Worm (Caenorhabditis elegans) whole organism, young adult: Measurements from ENCODE around the gene F54F7.2.

Experiments used
- B0019.2 ChIP-seq: fragments of 200-800 bp; sonication (Bioruptor generic); conservative IDR thresholded peaks from 2 replicates; pipeline ENCODE4 v1.3.6; 2022; ENCODE audit warnings: missing genetic modification reagents, missing genetic modification characterization, missing compliant biosample characterization
- B0035.1 ChIP-seq: sonication (generic microtip); optimal IDR thresholded peaks from 2 replicates; lab custom pipeline; 2016; ENCODE audit warnings: missing genetic modification characterization, mild to moderate bottlenecking, missing compliant biosample characterization, missing genotype, missing genetic modification reagents
- F10E7.11 ChIP-seq: sonication (generic microtip); optimal IDR thresholded peaks from 2 replicates; lab custom pipeline; 2017; ENCODE audit warnings: mild to moderate bottlenecking, missing genetic modification characterization, moderate library complexity, missing compliant biosample characterization
- F49E8.2 ChIP-seq: sonication (generic microtip); optimal IDR thresholded peaks from 3 replicates; lab custom pipeline; 2017; ENCODE audit warnings: missing genetic modification characterization, mild to moderate bottlenecking, missing compliant biosample characterization, antibody characterized with exemption, moderate library complexity; ENCODE audit not compliant: insufficient read depth
- F52B5.7 ChIP-seq: sonication (generic microtip); optimal IDR thresholded peaks from 2 replicates; lab custom pipeline; 2016; ENCODE audit warnings: mild to moderate bottlenecking, missing genetic modification characterization, missing compliant biosample characterization
- F55B11.4 ChIP-seq: sonication (generic microtip); optimal IDR thresholded peaks from 2 replicates; lab custom pipeline; 2016; ENCODE audit warnings: missing compliant biosample characterization, missing genetic modification characterization, borderline replicate concordance; ENCODE audit not compliant: insufficient read depth
- Y53F4B.3 ChIP-seq: fragments of 200-800 bp; sonication (Bioruptor generic); IDR thresholded peaks from 2 replicates; pipeline ENCODE4 v1.3.6; 2022; ENCODE audit warnings: missing genetic modification reagents, missing genetic modification characterization, missing compliant biosample characterization
- Y95B8A.8 ChIP-seq: fragments of 200-800 bp; sonication (Bioruptor generic); IDR thresholded peaks from 2 replicates; pipeline ENCODE4 v1.3.6; 2022; ENCODE audit warnings: missing genetic modification reagents, missing genetic modification characterization, missing compliant biosample characterization
- aptf-3 ChIP-seq: fragments of 200-800 bp; sonication (Bioruptor generic); IDR thresholded peaks from 2 replicates; pipeline ENCODE4 v1.3.6; 2022; ENCODE audit warnings: missing genetic modification characterization, missing compliant biosample characterization
- attf-3 ChIP-seq: fragments of 200-800 bp; sonication (Bioruptor generic); conservative IDR thresholded peaks from 2 replicates; pipeline ENCODE4 v1.3.6; 2022; ENCODE audit warnings: missing genetic modification reagents, missing genetic modification characterization, missing compliant biosample characterization
- cebp-2 ChIP-seq: fragments of 200-800 bp; sonication (Bioruptor generic); IDR thresholded peaks from 2 replicates; pipeline ENCODE4 v1.3.6; 2022; ENCODE audit warnings: missing genetic modification characterization, missing compliant biosample characterization
- ceh-40 ChIP-seq: fragments of 200-800 bp; sonication (Bioruptor generic); IDR thresholded peaks from 2 replicates; pipeline ENCODE4 v1.3.6; 2022; ENCODE audit warnings: missing genetic modification characterization, missing compliant biosample characterization
- ceh-91 ChIP-seq: fragments of 200-800 bp; sonication (Bioruptor generic); IDR thresholded peaks from 2 replicates; pipeline ENCODE4 v1.3.6; 2022; ENCODE audit warnings: missing genetic modification reagents, missing genetic modification characterization, missing compliant biosample characterization
- dox-1 ChIP-seq: fragments of 200-800 bp; sonication (Bioruptor generic); IDR thresholded peaks from 2 replicates; pipeline ENCODE4 v1.3.6; 2022; ENCODE audit warnings: missing genetic modification reagents, missing genetic modification characterization, missing compliant biosample characterization
- egl-44 ChIP-seq: fragments of 200-800 bp; sonication (Bioruptor generic); IDR thresholded peaks from 2 replicates; pipeline ENCODE4 v1.3.6; 2022; ENCODE audit warnings: missing genetic modification reagents, missing genetic modification characterization, missing compliant biosample characterization
- egrh-3 ChIP-seq: fragments of 200-800 bp; sonication (Bioruptor generic); IDR thresholded peaks from 2 replicates; pipeline ENCODE4 v1.3.6; 2022; ENCODE audit warnings: missing genetic modification reagents, missing genetic modification characterization, missing compliant biosample characterization
- ets-4 ChIP-seq: fragments of 200-800 bp; sonication (Bioruptor generic); optimal IDR thresholded peaks from 2 replicates; lab custom pipeline; 2018; ENCODE audit warnings: mild to moderate bottlenecking, missing genetic modification characterization, missing compliant biosample characterization
- let-607 ChIP-seq, 2 experiments: fragments of 200-800 bp in 1 of 2; sonication (Bioruptor generic) in 1 of 2; sonication (generic microtip) in 1 of 2; optimal IDR thresholded peaks; 2 replicates each; lab custom pipeline; 2016 to 2018; ENCODE audit warnings: mild to moderate bottlenecking in 2 of 2, missing compliant biosample characterization in 2 of 2, missing genetic modification characterization in 2 of 2, moderate library complexity in 2 of 2, missing genotype in 1 of 2
- lin-26 ChIP-seq: fragments of 200-800 bp; sonication (Bioruptor generic); IDR thresholded peaks from 2 replicates; pipeline ENCODE4 v1.3.6; 2022; ENCODE audit warnings: missing genetic modification reagents, missing genetic modification characterization, missing compliant biosample characterization
- lin-54 ChIP-seq: fragments of 200-800 bp; sonication (Bioruptor generic); optimal IDR thresholded peaks from 2 replicates; lab custom pipeline; 2018; ENCODE audit warnings: mild to moderate bottlenecking, missing genetic modification characterization, missing compliant biosample characterization
- lsl-1 ChIP-seq: fragments of 200-800 bp; sonication (Bioruptor generic); optimal IDR thresholded peaks from 2 replicates; lab custom pipeline; 2018; ENCODE audit warnings: mild to moderate bottlenecking, missing genetic modification characterization, moderate library complexity, missing compliant biosample characterization
- madf-10 ChIP-seq: sonication (generic microtip); optimal IDR thresholded peaks from 2 replicates; lab custom pipeline; 2016; ENCODE audit warnings: mild to moderate bottlenecking, missing genetic modification characterization, missing compliant biosample characterization
- madf-6 ChIP-seq: fragments of 200-800 bp; sonication (Bioruptor generic); IDR thresholded peaks from 2 replicates; pipeline ENCODE4 v1.3.6; 2022; ENCODE audit warnings: missing genetic modification reagents, missing genetic modification characterization, missing compliant biosample characterization
- mcd-1 ChIP-seq: fragments of 200-800 bp; sonication (Bioruptor generic); IDR thresholded peaks from 2 replicates; pipeline ENCODE4 v1.3.6; 2022; ENCODE audit warnings: missing genetic modification reagents, missing genetic modification characterization, missing compliant biosample characterization
- mel-28 ChIP-seq: sonication (generic microtip); optimal IDR thresholded peaks from 2 replicates; lab custom pipeline; 2016; ENCODE audit warnings: borderline replicate concordance, mild to moderate bottlenecking, missing genetic modification characterization, missing compliant biosample characterization
- nhr-179 ChIP-seq: sonication (generic microtip); optimal IDR thresholded peaks from 2 replicates; lab custom pipeline; 2016; ENCODE audit warnings: mild to moderate bottlenecking, missing genetic modification characterization, missing compliant biosample characterization
- nhr-27 ChIP-seq: fragments of 200-800 bp; sonication (Bioruptor generic); optimal IDR thresholded peaks from 2 replicates; lab custom pipeline; 2018; ENCODE audit warnings: mild to moderate bottlenecking, missing genetic modification characterization, moderate library complexity, missing compliant biosample characterization
- pbrm-1 ChIP-seq: fragments of 200-800 bp; sonication (Bioruptor generic); IDR thresholded peaks from 2 replicates; pipeline ENCODE4 v1.3.6; 2022; ENCODE audit warnings: missing genetic modification reagents, missing genetic modification characterization, missing compliant biosample characterization
- rec-8 ChIP-seq, 2 experiments: sonication (generic microtip); optimal IDR thresholded peaks; 2 replicates each; lab custom pipeline; 2016; ENCODE audit warnings: mild to moderate bottlenecking in 2 of 2, missing genetic modification characterization in 2 of 2, missing genetic modification reagents in 2 of 2, missing genotype in 2 of 2, missing biosample characterization in 1 of 2, missing compliant biosample characterization in 1 of 2, moderate library complexity in 1 of 2
- snpc-3.4 ChIP-seq: sonication (generic microtip); optimal IDR thresholded peaks from 2 replicates; lab custom pipeline; 2017; ENCODE audit warnings: missing genetic modification characterization, mild to moderate bottlenecking, missing compliant biosample characterization, antibody characterized with exemption, moderate library complexity, missing genotype, missing genetic modification reagents
- tbp1 ChIP-seq: fragments of 200-800 bp; sonication (Bioruptor generic); optimal IDR thresholded peaks from 2 replicates; lab custom pipeline; 2018; ENCODE audit warnings: mild to moderate bottlenecking, missing genetic modification characterization, missing compliant biosample characterization
- tbx-9 ChIP-seq: sonication (generic microtip); optimal IDR thresholded peaks from 2 replicates; lab custom pipeline; 2016; ENCODE audit warnings: borderline replicate concordance, missing genetic modification characterization, inconsistent platforms, missing compliant biosample characterization
- tlf-1 ChIP-seq: fragments of 200-800 bp; sonication (Bioruptor generic); optimal IDR thresholded peaks from 2 replicates; lab custom pipeline; 2018; ENCODE audit warnings: mild to moderate bottlenecking, missing genetic modification characterization, missing compliant biosample characterization
- zim-3 ChIP-seq: sonication (generic microtip); optimal IDR thresholded peaks from 2 replicates; lab custom pipeline; 2017; ENCODE audit warnings: mild to moderate bottlenecking, missing genetic modification characterization, moderate library complexity, missing compliant biosample characterization
- ztf-3 ChIP-seq: fragments of 200-800 bp; sonication (Bioruptor generic); optimal IDR thresholded peaks from 2 replicates; lab custom pipeline; 2018; ENCODE audit warnings: mild to moderate bottlenecking, missing genetic modification characterization, missing compliant biosample characterization
- ztf-6 ChIP-seq: fragments of 200-800 bp; sonication (Bioruptor generic); IDR thresholded peaks from 2 replicates; pipeline ENCODE4 v1.3.6; 2022; ENCODE audit warnings: missing genetic modification reagents, missing genetic modification characterization, missing compliant biosample characterization

Gene F54F7.2

ce11 chrX:11828661-11829060 lies 14.8 kb upstream of the F54F7.2 start:
- TF ChIP-seq tbp1 (GFP tag; lab: Kevin White, UChicago), result no peak
- no peak for TF ChIP-seq madf-6 (GFP tag; lab: Robert Waterston, UW)
- no peak for TF ChIP-seq B0035.1
- no peak for TF ChIP-seq F52B5.7
- TF ChIP-seq tbx-9 (tag; lab: Kevin White, UChicago), result no peak
- no peak for TF ChIP-seq mcd-1 (GFP tag; lab: Robert Waterston, UW)
- TF ChIP-seq, all 124 proteins: peak for 0

- no peak for TF ChIP-seq lsl-1
- no peak for TF ChIP-seq lin-54 (GFP tag; lab: Kevin White, UChicago)
- no peak for TF ChIP-seq ztf-6 (GFP tag; lab: Robert Waterston, UW)
- TF ChIP-seq madf-10 (tag; lab: Kevin White, UChicago), result no peak
- no peak for TF ChIP-seq F52B5.7
- TF ChIP-seq egl-44 (GFP tag; lab: Robert Waterston, UW), result no peak
- no peak for TF ChIP-seq tbp1 (GFP tag; lab: Kevin White, UChicago)
- TF ChIP-seq dox-1, result no peak
- no peak for TF ChIP-seq snpc-3.4 (tag; lab: Kevin White, UChicago)
Observed at ce11 chrX:11837378-11837777, 6.1 kb upstream of the F54F7.2 start, which contains the start of gene taf-7.1. taf-7.1 (minus strand) TSS chrX:11837478.

- no peak for TF ChIP-seq Y53F4B.3 (GFP tag; lab: Robert Waterston, UW)
- no peak for TF ChIP-seq B0019.2 (GFP tag; lab: Robert Waterston, UW)
- TF ChIP-seq aptf-3 (GFP tag; lab: Robert Waterston, UW), result no peak
- no peak for TF ChIP-seq F49E8.2
- TF ChIP-seq rec-8 (tag; optimal IDR thresholded peaks at IDR 0.05; lab: Kevin White, UChicago), result no peak
- no peak for TF ChIP-seq attf-3 (GFP tag; lab: Robert Waterston, UW)
- no peak for TF ChIP-seq ceh-40 (GFP tag; lab: Robert Waterston, UW)
- TF ChIP-seq ztf-3 (GFP tag; lab: Kevin White, UChicago), result no peak
- TF ChIP-seq ceh-91 (GFP tag; lab: Robert Waterston, UW), result no peak
- no peak for TF ChIP-seq let-607 (tag; optimal IDR thresholded peaks at IDR 0.05; lab: Kevin White, UChicago)
Observed at ce11 chrX:11848618-11849017, 5.2 kb downstream of the F54F7.2 start, which contains the start of gene F54F7.9. F54F7.9 (minus strand) TSS chrX:11848718.

ce11 chrX:11850082-11850481 lies 6.6 kb downstream of the F54F7.2 start, which contains the start of gene F54F7.3:
F54F7.3 (minus strand) TSS chrX:11850182.
- TF ChIP-seq ets-4 (no peak), cebp-2 (no peak), lin-54 (GFP tag; lab: Kevin White, UChicago) (no peak), F49E8.2 (no peak), F55B11.4 (no peak), lin-26 (no peak), pbrm-1 (GFP tag; lab: Robert Waterston, UW) (no peak), tlf-1 (GFP tag; lab: Kevin White, UChicago) (no peak), nhr-27 (tag; lab: Kevin White, UChicago) (no peak), nhr-179 (tag; lab: Kevin White, UChicago) (no peak), Y95B8A.8 (no peak), aptf-3 (GFP tag; lab: Robert Waterston, UW) (no peak), zim-3 (tag; lab: Kevin White, UChicago) (no peak), snpc-3.4 (tag; lab: Kevin White, UChicago) (no peak), egrh-3 (no peak), mel-28 (tag; lab: Kevin White, UChicago) (no peak), F10E7.11 (tag; lab: Kevin White, UChicago) (no peak)
